Fruit fly (Drosophila melanogaster) whole organism, embryonic: ENCODE measurements around the gene CG5188.

Source experiments
- Abd-B ChIP-seq: fragments of 200-800 bp; sonication (Bioruptor generic); optimal IDR thresholded peaks from 2 replicates; lab custom pipeline; 2018; ENCODE audit warnings: missing biosample characterization, mild to moderate bottlenecking, missing genetic modification characterization, moderate library complexity
- Bdp1 ChIP-seq: fragments of 200-800 bp; sonication (Bioruptor generic); optimal IDR thresholded peaks from 3 replicates; lab custom pipeline; 2016; ENCODE audit warnings: missing biosample characterization, missing genetic modification characterization
- C15 ChIP-seq: fragments of 200-800 bp; sonication (Bioruptor generic); IDR thresholded peaks from 3 replicates; pipeline ENCODE4 v1.3.6; 2022; ENCODE audit warnings: missing biosample characterization, missing genetic modification characterization
- CG10366 ChIP-seq: fragments of 200-800 bp; sonication (Bioruptor generic); IDR thresholded peaks from 2 replicates; pipeline ENCODE4 v1.3.6; 2022; ENCODE audit warnings: missing biosample characterization, missing genetic modification characterization
- CG11085 ChIP-seq: fragments of 200-800 bp; sonication (Bioruptor generic); IDR thresholded peaks from 2 replicates; pipeline ENCODE4 v1.3.6; 2022; ENCODE audit warnings: missing biosample characterization, missing genetic modification characterization
- CG11723 ChIP-seq: fragments of 200-800 bp; sonication (Bioruptor generic); optimal IDR thresholded peaks from 2 replicates; lab custom pipeline; 2017; ENCODE audit warnings: missing biosample characterization, mild to moderate bottlenecking, missing genetic modification characterization
- CG12104 ChIP-seq: fragments of 200-800 bp; sonication (Bioruptor generic); optimal IDR thresholded peaks from 3 replicates; lab custom pipeline; 2016; ENCODE audit warnings: missing biosample characterization, missing genetic modification characterization
- CG16813 ChIP-seq: fragments of 200-800 bp; sonication (Bioruptor generic); IDR thresholded peaks from 3 replicates; pipeline ENCODE4 v1.3.6; 2022; ENCODE audit warnings: missing biosample characterization, missing genetic modification characterization; ENCODE audit not compliant: partially characterized antibody
- CG17186 ChIP-seq: fragments of 200-800 bp; sonication (Bioruptor generic); optimal IDR thresholded peaks from 3 replicates; lab custom pipeline; 2017; ENCODE audit warnings: missing biosample characterization, missing genetic modification reagents, missing genetic modification characterization
- CG18619 ChIP-seq: fragments of 200-800 bp; sonication (Bioruptor generic); optimal IDR thresholded peaks from 3 replicates; lab custom pipeline; 2017; ENCODE audit warnings: missing biosample characterization, mild to moderate bottlenecking, missing genetic modification characterization
- CG3281 ChIP-seq: fragments of 200-800 bp; sonication (Bioruptor generic); optimal IDR thresholded peaks from 3 replicates; lab custom pipeline; 2017; ENCODE audit warnings: missing biosample characterization, mild to moderate bottlenecking, missing genetic modification characterization
- CG5180 ChIP-seq: fragments of 200-800 bp; sonication (Bioruptor generic); optimal IDR thresholded peaks from 3 replicates; lab custom pipeline; 2017; ENCODE audit warnings: missing biosample characterization, missing genetic modification characterization, mild to moderate bottlenecking, moderate library complexity, missing genetic modification reagents
- CG5953 ChIP-seq: fragments of 200-800 bp; sonication (Bioruptor generic); IDR thresholded peaks from 2 replicates; pipeline ENCODE4 v1.3.6; 2022; ENCODE audit warnings: missing biosample characterization, missing genetic modification characterization
- CG7372 ChIP-seq: fragments of 200-800 bp; sonication (Bioruptor generic); IDR thresholded peaks from 2 replicates; pipeline ENCODE4 v1.3.6; 2022; ENCODE audit warnings: missing biosample characterization, missing genetic modification characterization
- CG7786 ChIP-seq: fragments of 200-800 bp; sonication (Bioruptor generic); optimal IDR thresholded peaks from 2 replicates; lab custom pipeline; 2016; ENCODE audit warnings: missing biosample characterization, missing genetic modification characterization
- CG7839 ChIP-seq: fragments of 200-800 bp; sonication (Bioruptor generic); optimal IDR thresholded peaks from 3 replicates; lab custom pipeline; 2018; ENCODE audit warnings: missing biosample characterization, mild to moderate bottlenecking, missing genetic modification characterization, moderate library complexity
- CG8290 ChIP-seq, 3 experiments: fragments of 200-800 bp; sonication (Bioruptor generic); optimal IDR thresholded peaks; 2 replicates each; lab custom pipeline; 2016 to 2019; ENCODE audit warnings: missing biosample characterization in 3 of 3, missing genetic modification characterization in 3 of 3, mild to moderate bottlenecking in 2 of 3, moderate library complexity in 1 of 3
- CG8478 ChIP-seq: fragments of >200 bp; optimal IDR thresholded peaks from 2 replicates; lab custom pipeline; 2018
- D ChIP-seq, 2 experiments: fragments of 200-800 bp in 1 of 2; fragments of >200 bp in 1 of 2; sonication (Bioruptor generic) in 1 of 2; optimal IDR thresholded peaks; 2 replicates in 1 of 2; 3 replicates in 1 of 2; lab custom pipeline; 2017; ENCODE audit warnings: mild to moderate bottlenecking in 1 of 2, missing biosample characterization in 1 of 2, missing genetic modification characterization in 1 of 2, missing genetic modification reagents in 1 of 2
- Ets97D ChIP-seq: fragments of 200-800 bp; sonication (Bioruptor generic); optimal IDR thresholded peaks from 3 replicates; lab custom pipeline; 2016; ENCODE audit warnings: missing biosample characterization, missing genetic modification characterization
- Hmx ChIP-seq: fragments of 200-800 bp; sonication (Bioruptor generic); optimal IDR thresholded peaks from 2 replicates; lab custom pipeline; 2016; ENCODE audit warnings: missing biosample characterization, missing genetic modification characterization
- NC2β ChIP-seq: fragments of 200-800 bp; sonication (Bioruptor generic); optimal IDR thresholded peaks from 2 replicates; lab custom pipeline; 2016; ENCODE audit warnings: missing biosample characterization, missing genetic modification characterization
- Optix ChIP-seq: fragments of 200-800 bp; sonication (Bioruptor generic); IDR thresholded peaks from 3 replicates; pipeline ENCODE4 v1.3.6; 2022; ENCODE audit warnings: missing biosample characterization, missing genetic modification characterization
- Rx ChIP-seq: fragments of 200-800 bp; sonication (Bioruptor generic); IDR thresholded peaks from 2 replicates; pipeline ENCODE4 v1.3.6; 2022; ENCODE audit warnings: missing biosample characterization, missing genetic modification characterization
- Stat92E ChIP-seq, 3 experiments: fragments of >200 bp in 2 of 3; fragments of 200-800 bp in 1 of 3; sonication (Bioruptor generic) in 1 of 3; optimal IDR thresholded peaks; 2 replicates each; lab custom pipeline; 2017 to 2019; ENCODE audit warnings: missing biosample characterization in 3 of 3, missing genetic modification characterization in 3 of 3, mild to moderate bottlenecking in 1 of 3, moderate library complexity in 1 of 3
- Usf ChIP-seq: fragments of 200-800 bp; sonication (Bioruptor generic); optimal IDR thresholded peaks from 2 replicates; lab custom pipeline; 2017; ENCODE audit warnings: missing genotype, missing biosample characterization, missing genetic modification characterization
- caup ChIP-seq: fragments of 200-800 bp; sonication (Bioruptor generic); optimal IDR thresholded peaks from 3 replicates; lab custom pipeline; 2017; ENCODE audit warnings: missing biosample characterization, mild to moderate bottlenecking, missing genetic modification characterization, moderate library complexity; ENCODE audit not compliant: severe bottlenecking
- crp ChIP-seq, 2 experiments: fragments of 200-800 bp; sonication (Bioruptor generic); optimal IDR thresholded peaks; 2 replicates in 1 of 2; 3 replicates in 1 of 2; lab custom pipeline; 2017; ENCODE audit warnings: missing biosample characterization in 2 of 2, missing genetic modification characterization in 2 of 2, mild to moderate bottlenecking in 1 of 2, moderate library complexity in 1 of 2
- da ChIP-seq: fragments of 200-800 bp; sonication (Bioruptor generic); optimal IDR thresholded peaks from 2 replicates; lab custom pipeline; 2016; ENCODE audit warnings: missing biosample characterization, missing genetic modification characterization
- danr ChIP-seq: fragments of 200-800 bp; sonication (Bioruptor generic); IDR thresholded peaks from 2 replicates; pipeline ENCODE4 v1.3.6; 2022; ENCODE audit warnings: missing biosample characterization, missing genetic modification characterization
- emc ChIP-seq: fragments of 200-800 bp; sonication (Bioruptor generic); optimal IDR thresholded peaks from 2 replicates; lab custom pipeline; 2016; ENCODE audit warnings: missing biosample characterization, missing genetic modification characterization
- esg ChIP-seq: fragments of 200-800 bp; sonication (Bioruptor generic); conservative IDR thresholded peaks from 2 replicates; pipeline ENCODE4 v1.3.6; 2022; ENCODE audit warnings: missing biosample characterization, missing genetic modification characterization
- ewg ChIP-seq: fragments of 200-800 bp; sonication (Bioruptor generic); optimal IDR thresholded peaks from 3 replicates; lab custom pipeline; 2017; ENCODE audit warnings: mild to moderate bottlenecking, missing biosample characterization, missing genetic modification reagents, missing genetic modification characterization
- gem ChIP-seq: fragments of 200-800 bp; sonication (Bioruptor generic); optimal IDR thresholded peaks from 2 replicates; lab custom pipeline; 2019; ENCODE audit warnings: missing biosample characterization, mild to moderate bottlenecking, missing genetic modification characterization, moderate library complexity
- gsb ChIP-seq: fragments of 200-800 bp; sonication (Bioruptor generic); IDR thresholded peaks from 2 replicates; pipeline ENCODE4 v1.3.6; 2022; ENCODE audit warnings: missing biosample characterization, missing genetic modification characterization
- insv ChIP-seq, 2 experiments: fragments of 200-800 bp; sonication (Bioruptor generic); optimal IDR thresholded peaks; 3 replicates each; lab custom pipeline; 2016 to 2018; ENCODE audit warnings: missing biosample characterization in 2 of 2, missing genetic modification characterization in 2 of 2
- kah ChIP-seq: fragments of 200-800 bp; sonication (Bioruptor generic); optimal IDR thresholded peaks from 2 replicates; lab custom pipeline; 2018; ENCODE audit warnings: missing biosample characterization, mild to moderate bottlenecking, missing genetic modification characterization
- ken ChIP-seq: fragments of 200-800 bp; sonication (Bioruptor generic); IDR thresholded peaks from 3 replicates; pipeline ENCODE4 v1.3.6; 2022; ENCODE audit warnings: missing biosample characterization, missing genetic modification characterization
- lilli ChIP-seq: fragments of 200-800 bp; sonication (Bioruptor generic); optimal IDR thresholded peaks from 3 replicates; lab custom pipeline; 2016; ENCODE audit warnings: missing biosample characterization, missing genetic modification characterization
- maf-S ChIP-seq: fragments of 200-800 bp; sonication (Bioruptor generic); optimal IDR thresholded peaks from 2 replicates; lab custom pipeline; 2016; ENCODE audit warnings: missing biosample characterization, missing genetic modification characterization
- nmo ChIP-seq: fragments of 200-800 bp; sonication (Bioruptor generic); optimal IDR thresholded peaks from 2 replicates; lab custom pipeline; 2018; ENCODE audit warnings: missing biosample characterization, mild to moderate bottlenecking, missing genetic modification characterization, moderate library complexity
- pros ChIP-seq: fragments of 200-800 bp; sonication (Bioruptor generic); optimal IDR thresholded peaks from 3 replicates; lab custom pipeline; 2019; ENCODE audit warnings: missing biosample characterization, mild to moderate bottlenecking, missing genetic modification characterization, moderate library complexity
- run ChIP-seq: fragments of 200-800 bp; sonication (Bioruptor generic); optimal IDR thresholded peaks from 3 replicates; lab custom pipeline; 2018; ENCODE audit warnings: missing biosample characterization, mild to moderate bottlenecking, missing genetic modification characterization
- shn ChIP-seq: fragments of 200-800 bp; sonication (Bioruptor generic); optimal IDR thresholded peaks from 3 replicates; lab custom pipeline; 2016; ENCODE audit warnings: missing biosample characterization, missing genetic modification characterization
- sna ChIP-seq: fragments of 200-800 bp; sonication (Bioruptor generic); IDR thresholded peaks from 2 replicates; pipeline ENCODE4 v1.3.6; 2022; ENCODE audit warnings: missing biosample characterization, missing genetic modification characterization; ENCODE audit not compliant: partially characterized antibody
- so ChIP-seq: fragments of 200-800 bp; sonication (Bioruptor generic); IDR thresholded peaks from 3 replicates; pipeline ENCODE4 v1.3.6; 2022; ENCODE audit warnings: missing biosample characterization, missing genetic modification characterization
- stc ChIP-seq: fragments of 200-800 bp; sonication (Bioruptor generic); IDR thresholded peaks from 2 replicates; pipeline ENCODE4 v1.3.6; 2022; ENCODE audit warnings: missing biosample characterization, missing genetic modification characterization
- tup ChIP-seq: fragments of 200-800 bp; sonication (Bioruptor generic); optimal IDR thresholded peaks from 2 replicates; lab custom pipeline; 2016; ENCODE audit warnings: missing biosample characterization, mild to moderate bottlenecking, missing genetic modification characterization, moderate library complexity
- vvl ChIP-seq: fragments of 200-800 bp; sonication (Bioruptor generic); IDR thresholded peaks from 2 replicates; pipeline ENCODE4 v1.3.6; 2022; ENCODE audit warnings: missing biosample characterization, missing genetic modification characterization

CG5188 gene

dm6 chr2L:10466865-10467270, 38.2 kb downstream of the CG5188 start (continued):
- TF ChIP-seq Usf (GFP tag; lab: Kevin White, UChicago) (peak; percentile 15), CG16813 (GFP tag; lab: Robert Waterston, UW) (no peak), maf-S (no peak), CG11723 (GFP tag; lab: Kevin White, UChicago) (peak; percentile 58), NC2β (peak; percentile 6), stc (GFP tag; lab: Robert Waterston, UW) (no peak; the same call in none of the 2 replicates), insv (GFP tag; optimal IDR thresholded peaks at IDR 0.05; lab: Kevin White, UChicago) (no peak), crp (GFP tag; optimal IDR thresholded peaks at IDR 0.05; lab: Kevin White, UChicago) (peak in 1 of 2 experiments; percentile 8), D (optimal IDR thresholded peaks at IDR 0.05; lab: Kevin White, UChicago) (no peak), D (GFP tag; optimal IDR thresholded peaks at IDR 0.05; lab: Kevin White, UChicago) (peak; percentile 78), kah (GFP tag; lab: Kevin White, UChicago) (peak; percentile 16), CG7372 (GFP tag; lab: Robert Waterston, UW) (no peak), CG11085 (GFP tag; lab: Robert Waterston, UW) (no peak), da (no peak), Ets97D (GFP tag; lab: Kevin White, UChicago) (peak; percentile 4), emc (GFP tag; lab: Kevin White, UChicago) (no peak), danr (no peak; the same call in 1 of the 2 replicates), Optix (GFP tag; lab: Robert Waterston, UW) (no peak), CG5180 (peak; percentile 82), CG5953 (no peak), Hmx (GFP tag; lab: Kevin White, UChicago) (no peak), CG10366 (GFP tag; lab: Robert Waterston, UW) (peak; percentile 32; the same call in 1 of the 2 replicates), Stat92E (GFP tag; optimal IDR thresholded peaks at IDR 0.05; lab: Kevin White, UChicago) (peak in 1 of 3 experiments; percentile 43), Bdp1 (GFP tag; lab: Kevin White, UChicago) (no peak), Abd-B (GFP tag; lab: Kevin White, UChicago) (peak; percentile 47), shn (GFP tag; lab: Kevin White, UChicago) (no peak), gem (tag; lab: Kevin White, UChicago) (peak; percentile 73), CG7839 (tag; lab: Kevin White, UChicago) (peak; percentile 78), gsb (no peak), nmo (peak; percentile 89), esg (GFP tag; lab: Robert Waterston, UW) (no peak; the same call in 1 of the 2 replicates), run (tag; lab: Kevin White, UChicago) (no peak), CG18619 (GFP tag; lab: Kevin White, UChicago) (peak; percentile 49), sna (GFP tag; lab: Robert Waterston, UW) (no peak), CG8290 (GFP tag; optimal IDR thresholded peaks at IDR 0.05; lab: Kevin White, UChicago) (no peak), CG8290 (tag; optimal IDR thresholded peaks at IDR 0.05; lab: Kevin White, UChicago) (no peak), CG17186 (GFP tag; lab: Kevin White, UChicago) (no peak), CG7786 (GFP tag; lab: Kevin White, UChicago) (peak; percentile 28), pros (GFP tag; lab: Kevin White, UChicago) (no peak), caup (GFP tag; lab: Kevin White, UChicago) (no peak), ewg (GFP tag; lab: Kevin White, UChicago) (peak; percentile 55), vvl (no peak; the same call in 1 of the 2 replicates), ken (GFP tag; lab: Robert Waterston, UW) (no peak), CG12104 (peak; percentile 57), lilli (GFP tag; lab: Kevin White, UChicago) (peak; percentile 35), so (GFP tag; lab: Robert Waterston, UW) (0 out of 3 replicates have a peak, but pooled peaks have one; percentile 11), CG8478 (no peak), CG3281 (GFP tag; lab: Kevin White, UChicago) (peak; percentile 40), tup (GFP tag; lab: Kevin White, UChicago) (no peak), Rx (GFP tag; lab: Robert Waterston, UW) (peak; percentile 26; the same call in 1 of the 2 replicates), C15 (GFP tag; lab: Robert Waterston, UW) (no peak)
